Fruit fly (Drosophila melanogaster): ENCODE measurements around the gene PolE1.
A peak's percentile ranks its signal among the peaks of the same experiment; 100 is the strongest.

The PolE1 gene

dm6 chr3R:23374290-23374689 lies 26.4 kb downstream of the PolE1 start (continued):
- TF ChIP-seq sug (tag; optimal IDR thresholded peaks at IDR 0.05): peak; percentile 79
- no peak for TF ChIP-seq CG12391 (tag; optimal IDR thresholded peaks at IDR 0.05)
- no peak for TF ChIP-seq CG12219 (GFP tag; optimal IDR thresholded peaks at IDR 0.05)
- no peak for TF ChIP-seq gem (tag; optimal IDR thresholded peaks at IDR 0.05)
- TF ChIP-seq Hsf (GFP tag; optimal IDR thresholded peaks at IDR 0.05): no peak
- no peak for TF ChIP-seq az2 (GFP tag; optimal IDR thresholded peaks at IDR 0.05)
- TF ChIP-seq nom (GFP tag; optimal IDR thresholded peaks at IDR 0.05): peak; percentile 33
- no peak for TF ChIP-seq Atf3 (GFP tag; optimal IDR thresholded peaks at IDR 0.05)
- TF ChIP-seq CG5245 (GFP tag; optimal IDR thresholded peaks at IDR 0.05): no peak
- TF ChIP-seq ara (GFP tag; IDR thresholded peaks at IDR 0.05): no peak
- TF ChIP-seq Dll (GFP tag; IDR thresholded peaks at IDR 0.05; ENCODE audit: partially characterized antibody): 0 out of 4 replicates have a peak, but pooled peaks have one; percentile 19
- no peak for TF ChIP-seq Max (GFP tag; optimal IDR thresholded peaks at IDR 0.05)
- TF ChIP-seq zen (tag; optimal IDR thresholded peaks at IDR 0.05): no peak
- no peak for TF ChIP-seq CG5953 (GFP tag; IDR thresholded peaks at IDR 0.05)
- TF ChIP-seq Adf1 (GFP tag; IDR thresholded peaks at IDR 0.05): peak; percentile 44
- TF ChIP-seq nerfin-1 (tag; optimal IDR thresholded peaks at IDR 0.05): no peak
- no peak for TF ChIP-seq pnt (GFP tag; optimal IDR thresholded peaks at IDR 0.05)
- TF ChIP-seq CG31224 (GFP tag; IDR thresholded peaks at IDR 0.05): peak; percentile 99
- no peak for TF ChIP-seq CG8089 (GFP tag; optimal IDR thresholded peaks at IDR 0.05)
- TF ChIP-seq Ets97D (GFP tag; optimal IDR thresholded peaks at IDR 0.05): no peak
- no peak for TF ChIP-seq eve (GFP tag; optimal IDR thresholded peaks at IDR 0.05)
- no peak for TF ChIP-seq Nf-YA (GFP tag; IDR thresholded peaks at IDR 0.05)
- no peak for TF ChIP-seq CG18011 (GFP tag; optimal IDR thresholded peaks at IDR 0.05)
- TF ChIP-seq Chrac-16 (GFP tag; optimal IDR thresholded peaks at IDR 0.05): no peak
- TF ChIP-seq NC2β (GFP tag; optimal IDR thresholded peaks at IDR 0.05): no peak
- TF ChIP-seq CG6813 (GFP tag; optimal IDR thresholded peaks at IDR 0.05): no peak
- no peak for TF ChIP-seq CG3726 (GFP tag; IDR thresholded peaks at IDR 0.05)
- no peak for TF ChIP-seq CG7987 (GFP tag; optimal IDR thresholded peaks at IDR 0.05)
- no peak for TF ChIP-seq ap (GFP tag; IDR thresholded peaks at IDR 0.05)
- TF ChIP-seq Ptx1 (GFP tag; IDR thresholded peaks at IDR 0.05): 0 out of 2 replicates have a peak, but pooled peaks have one; percentile 16
- TF ChIP-seq wor (GFP tag; IDR thresholded peaks at IDR 0.05): no peak
- TF ChIP-seq sens-2 (GFP tag; IDR thresholded peaks at IDR 0.05): no peak
- peak; percentile 16 for TF ChIP-seq CG12155 (GFP tag; optimal IDR thresholded peaks at IDR 0.05)
- TF ChIP-seq CG15601 (tag; optimal IDR thresholded peaks at IDR 0.05): no peak
- no peak for TF ChIP-seq zfh1 (GFP tag; IDR thresholded peaks at IDR 0.05)
- no peak for TF ChIP-seq CG13123 (GFP tag; optimal IDR thresholded peaks at IDR 0.05)
- TF ChIP-seq CG15514 (GFP tag; optimal IDR thresholded peaks at IDR 0.05): peak; percentile 21
- no peak for TF ChIP-seq Mad (GFP tag; optimal IDR thresholded peaks at IDR 0.05)
- TF ChIP-seq Hr51 (GFP tag; optimal IDR thresholded peaks at IDR 0.05): no peak
- no peak for TF ChIP-seq slp2 (GFP tag; optimal IDR thresholded peaks at IDR 0.05)
- TF ChIP-seq eyg (GFP tag; optimal IDR thresholded peaks at IDR 0.05): no peak
- no peak for TF ChIP-seq lilli (GFP tag; optimal IDR thresholded peaks at IDR 0.05)
- no peak for TF ChIP-seq da (GFP tag; optimal IDR thresholded peaks at IDR 0.05)
- TF ChIP-seq CG7745 (tag; optimal IDR thresholded peaks at IDR 0.05): no peak
- TF ChIP-seq grn (GFP tag; optimal IDR thresholded peaks at IDR 0.05): no peak
- no peak for TF ChIP-seq grau (tag; optimal IDR thresholded peaks at IDR 0.05)
- no peak for TF ChIP-seq CG3995 (GFP tag; optimal IDR thresholded peaks at IDR 0.05)
- peak; percentile 35; the same call in 1 of the 2 replicates for TF ChIP-seq CG32532 (GFP tag; IDR thresholded peaks at IDR 0.05)
- TF ChIP-seq tin (GFP tag; optimal IDR thresholded peaks at IDR 0.05): no peak
- TF ChIP-seq NC2α (GFP tag; optimal IDR thresholded peaks at IDR 0.05): no peak
- TF ChIP-seq HLH3B (GFP tag; IDR thresholded peaks at IDR 0.05): no peak
- TF ChIP-seq Ssrp (tag; optimal IDR thresholded peaks at IDR 0.05): no peak
